Worm (Caenorhabditis elegans) whole organism, L4/young adult: ENCODE data around the gene fbxa-39.

ENCODE experiments used
- W03F9.2 ChIP-seq: fragments of 150-350 bp; optimal IDR thresholded peaks from 2 replicates; lab custom pipeline; 2014; ENCODE audit warnings: missing biosample characterization, missing genetic modification characterization
- dao-5 ChIP-seq: sonication (generic microtip); optimal IDR thresholded peaks from 2 replicates; lab custom pipeline; 2016; ENCODE audit warnings: missing genotype, missing genetic modification characterization, moderate library complexity, missing compliant biosample characterization
- him-1 ChIP-seq: sonication (generic microtip); optimal IDR thresholded peaks from 2 replicates; lab custom pipeline; 2016; ENCODE audit warnings: missing genotype, missing genetic modification reagents, missing genetic modification characterization, missing compliant biosample characterization

DNA sequence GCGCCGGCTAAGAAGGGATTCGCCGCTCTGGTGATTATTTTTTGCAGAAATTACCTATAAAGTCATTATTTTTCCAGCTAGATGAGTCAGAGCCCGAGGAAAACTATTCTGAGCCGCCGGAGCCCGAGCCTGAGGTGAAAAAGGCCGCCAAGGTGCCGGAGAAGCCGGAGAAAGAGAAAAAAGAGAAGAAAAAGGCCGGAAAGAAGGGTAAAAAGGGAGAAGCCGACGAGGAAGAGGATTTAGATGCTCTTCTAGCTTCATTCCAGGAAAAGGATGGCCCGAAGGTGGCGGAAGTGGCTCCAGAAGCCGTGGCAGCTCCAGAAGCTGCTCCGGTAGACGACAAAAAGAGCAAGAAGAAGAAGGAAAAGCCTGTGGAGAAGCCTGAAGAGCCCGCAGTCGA, 41.8 kb downstream of the fbxa-39 start:
- TF ChIP-seq dao-5 (tag; lab: Kevin White, UChicago) (no peak), him-1 (tag; lab: Kevin White, UChicago) (no peak), W03F9.2 (tag; lab: Kevin White, UChicago) (no peak)
